Fruit fly (Drosophila melanogaster): ENCODE results near the gene Sfxn1-3.
A peak's percentile ranks its signal among the peaks of the same experiment; 100 is the strongest.

Gene Sfxn1-3

dm6 chr3R:4402884-4403705 lies 24.7 kb downstream of the Sfxn1-3 start, which contains the start of gene lost (continued):
- TF ChIP-seq CG2129 (GFP tag; IDR thresholded peaks at IDR 0.05; ENCODE audit: partially characterized antibody): peak; percentile 90
- peak; percentile 65 for TF ChIP-seq lab (GFP tag; optimal IDR thresholded peaks at IDR 0.05)
- peak; percentile 3 for TF ChIP-seq HLHmδ (GFP tag; optimal IDR thresholded peaks at IDR 0.05)
- TF ChIP-seq D19B (GFP tag; optimal IDR thresholded peaks at IDR 0.05): peak; percentile 16
- no peak for TF ChIP-seq E2f1 (GFP tag; IDR thresholded peaks at IDR 0.05)
- TF ChIP-seq Sox102F (GFP tag; optimal IDR thresholded peaks at IDR 0.05): no peak
- no peak for TF ChIP-seq CG6765 (GFP tag; optimal IDR thresholded peaks at IDR 0.05)
- peak; percentile 100 for TF ChIP-seq Bgb (GFP tag; IDR thresholded peaks at IDR 0.05; ENCODE audit: partially characterized antibody)
- TF ChIP-seq cad (GFP tag; optimal IDR thresholded peaks at IDR 0.05): no peak
- no peak for TF ChIP-seq Mes4 (GFP tag; optimal IDR thresholded peaks at IDR 0.05)
- TF ChIP-seq CoRest (tag; optimal IDR thresholded peaks at IDR 0.05): peak; percentile 55
- peak; percentile 7 for TF ChIP-seq CG13424 (tag; optimal IDR thresholded peaks at IDR 0.05)
- peak; percentile 61 for TF ChIP-seq CG13894 (tag; optimal IDR thresholded peaks at IDR 0.05)
- TF ChIP-seq pb (GFP tag; optimal IDR thresholded peaks at IDR 0.05): peak; percentile 3
- peak; percentile 97 for TF ChIP-seq CG7963 (GFP tag; IDR thresholded peaks at IDR 0.05; ENCODE audit: partially characterized antibody)
- peak; percentile 44 for TF ChIP-seq grau (tag; optimal IDR thresholded peaks at IDR 0.05)
- TF ChIP-seq CG14860 (GFP tag; IDR thresholded peaks at IDR 0.05; ENCODE audit: partially characterized antibody): peak; percentile 98
- peak; percentile 47; the same call in 1 of the 3 replicates for TF ChIP-seq ken (GFP tag; IDR thresholded peaks at IDR 0.05)
- peak; percentile 99 for TF ChIP-seq inv (GFP tag; IDR thresholded peaks at IDR 0.05; ENCODE audit: partially characterized antibody)
- peak; percentile 94 for TF ChIP-seq Ets97D (GFP tag; optimal IDR thresholded peaks at IDR 0.05)
- TF ChIP-seq Opbp (GFP tag; IDR thresholded peaks at IDR 0.05; ENCODE audit: partially characterized antibody): peak; percentile 99
- peak; percentile 32 for TF ChIP-seq shn (GFP tag; optimal IDR thresholded peaks at IDR 0.05)
- no peak for TF ChIP-seq cas (GFP tag; IDR thresholded peaks at IDR 0.05)
- peak; percentile 26; the same call in 1 of the 3 replicates for TF ChIP-seq dysf (GFP tag; IDR thresholded peaks at IDR 0.05)
- TF ChIP-seq nmo (GFP tag; optimal IDR thresholded peaks at IDR 0.05): peak; percentile 51
- 0 out of 2 replicates have a peak, but pooled peaks have one; percentile 35 for TF ChIP-seq stc (GFP tag; IDR thresholded peaks at IDR 0.05)
- no peak for TF ChIP-seq gcm (GFP tag; optimal IDR thresholded peaks at IDR 0.05)
- peak; percentile 61 for TF ChIP-seq CG15601 (tag; optimal IDR thresholded peaks at IDR 0.05)
- no peak for TF ChIP-seq Jarid2 (GFP tag; optimal IDR thresholded peaks at IDR 0.05)
- TF ChIP-seq CG13123 (GFP tag; optimal IDR thresholded peaks at IDR 0.05): no peak
- TF ChIP-seq CG3995 (GFP tag; optimal IDR thresholded peaks at IDR 0.05): peak; percentile 79
- TF ChIP-seq Max (GFP tag; optimal IDR thresholded peaks at IDR 0.05): peak; percentile 47
- TF ChIP-seq CG6689 (GFP tag; IDR thresholded peaks at IDR 0.05): peak; percentile 38; the same call in 1 of the 2 replicates
- peak; percentile 34 for TF ChIP-seq CG34376 (GFP tag; optimal IDR thresholded peaks at IDR 0.05)
- peak; percentile 70 for TF ChIP-seq Lhr (GFP tag; optimal IDR thresholded peaks at IDR 0.05)
- TF ChIP-seq zf30C (GFP tag; optimal IDR thresholded peaks at IDR 0.05): no peak
- no peak for TF ChIP-seq Xrp1 (GFP tag; IDR thresholded peaks at IDR 0.05)
- peak; percentile 13 for TF ChIP-seq Xbp1 (GFP tag; optimal IDR thresholded peaks at IDR 0.05)
- TF ChIP-seq pfk (GFP tag; optimal IDR thresholded peaks at IDR 0.05): peak; percentile 19
- peak; percentile 41 for TF ChIP-seq Fer3 (tag; optimal IDR thresholded peaks at IDR 0.05)
- TF ChIP-seq ara (GFP tag; IDR thresholded peaks at IDR 0.05): peak; percentile 51; the same call in 1 of the 2 replicates
- TF ChIP-seq Sin3A (optimal IDR thresholded peaks at IDR 0.05): no peak
- peak; percentile 41; the same call in 1 of the 2 replicates for TF ChIP-seq CG6272 (GFP tag; IDR thresholded peaks at IDR 0.05)
- no peak for TF ChIP-seq H15 (GFP tag; IDR thresholded peaks at IDR 0.05)
- peak; percentile 29 for TF ChIP-seq sqz (GFP tag; optimal IDR thresholded peaks at IDR 0.05)
- TF ChIP-seq CG11723 (GFP tag; optimal IDR thresholded peaks at IDR 0.05): peak; percentile 65
- TF ChIP-seq MESR4 (GFP tag; optimal IDR thresholded peaks at IDR 0.05): peak; percentile 79
- TF ChIP-seq Hsf (GFP tag; optimal IDR thresholded peaks at IDR 0.05): no peak
